Fruit fly (Drosophila melanogaster) whole organism, prepupa: ENCODE results near the gene emc.

Source experiments
- CG10669 ChIP-seq: fragments of 200-800 bp; sonication (Bioruptor generic); optimal IDR thresholded peaks from 3 replicates; lab custom pipeline; 2018; ENCODE audit warnings: missing biosample characterization, mild to moderate bottlenecking, missing genetic modification characterization, moderate library complexity
- CG11294 ChIP-seq: fragments of 200-800 bp; sonication (Bioruptor generic); IDR thresholded peaks from 2 replicates; pipeline ENCODE4 v1.3.6; 2022; ENCODE audit warnings: missing biosample characterization, missing genetic modification characterization
- CG11762 ChIP-seq: fragments of 200-800 bp; sonication (Bioruptor generic); optimal IDR thresholded peaks from 3 replicates; lab custom pipeline; 2016; ENCODE audit warnings: missing biosample characterization, missing genetic modification characterization; ENCODE audit not compliant: insufficient read depth
- CG11902 ChIP-seq: fragments of 200-800 bp; sonication (Bioruptor generic); optimal IDR thresholded peaks from 3 replicates; lab custom pipeline; 2016; ENCODE audit warnings: missing biosample characterization, missing genetic modification characterization
- CG15336 ChIP-seq: fragments of 200-800 bp; sonication (Bioruptor generic); IDR thresholded peaks from 2 replicates; pipeline ENCODE4 v1.3.6; 2022; ENCODE audit warnings: missing biosample characterization, missing genetic modification characterization
- CG1621 ChIP-seq: fragments of 200-800 bp; sonication (Bioruptor generic); optimal IDR thresholded peaks from 3 replicates; lab custom pipeline; 2018; ENCODE audit warnings: missing biosample characterization, mild to moderate bottlenecking, missing genetic modification characterization
- CG16779 ChIP-seq: fragments of 200-800 bp; sonication (Bioruptor generic); optimal IDR thresholded peaks from 3 replicates; lab custom pipeline; 2017; ENCODE audit warnings: missing biosample characterization, mild to moderate bottlenecking, missing genetic modification characterization
- CG3032 ChIP-seq: fragments of 200-800 bp; optimal IDR thresholded peaks from 2 replicates; lab custom pipeline; 2019; ENCODE audit warnings: missing biosample characterization, mild to moderate bottlenecking, missing genetic modification characterization, moderate library complexity
- CG31627 ChIP-seq: fragments of 200-800 bp; sonication (Bioruptor generic); optimal IDR thresholded peaks from 3 replicates; lab custom pipeline; 2016; ENCODE audit warnings: missing biosample characterization, missing genetic modification characterization
- CG32006 ChIP-seq: fragments of 200-800 bp; sonication (Bioruptor generic); optimal IDR thresholded peaks from 3 replicates; lab custom pipeline; 2017; ENCODE audit warnings: missing biosample characterization, mild to moderate bottlenecking, missing genetic modification characterization
- CG34406 ChIP-seq: fragments of 200-800 bp; sonication (Bioruptor generic); optimal IDR thresholded peaks from 3 replicates; lab custom pipeline; 2016; ENCODE audit warnings: missing biosample characterization, missing genetic modification characterization
- CG3919 ChIP-seq: fragments of 200-800 bp; sonication (Bioruptor generic); optimal IDR thresholded peaks from 3 replicates; lab custom pipeline; 2016; ENCODE audit warnings: missing biosample characterization, missing genetic modification characterization
- CG4318 ChIP-seq: fragments of 200-800 bp; sonication (Bioruptor generic); optimal IDR thresholded peaks from 3 replicates; lab custom pipeline; 2017; ENCODE audit warnings: missing biosample characterization, mild to moderate bottlenecking, missing genetic modification characterization
- CG6276 ChIP-seq: fragments of 200-800 bp; sonication (Bioruptor generic); optimal IDR thresholded peaks from 2 replicates; lab custom pipeline; 2017; ENCODE audit warnings: missing biosample characterization, mild to moderate bottlenecking, missing genetic modification characterization
- CG6792 ChIP-seq: fragments of 200-800 bp; sonication (Bioruptor generic); optimal IDR thresholded peaks from 3 replicates; lab custom pipeline; 2016; ENCODE audit warnings: missing biosample characterization, missing genetic modification characterization
- CG6808 ChIP-seq: fragments of 200-800 bp; sonication (Bioruptor generic); optimal IDR thresholded peaks from 3 replicates; lab custom pipeline; 2017; ENCODE audit warnings: missing biosample characterization, missing genetic modification characterization, mild to moderate bottlenecking, moderate library complexity, missing genetic modification reagents
- CG6854 ChIP-seq: fragments of 200-800 bp; sonication (Bioruptor generic); optimal IDR thresholded peaks from 2 replicates; lab custom pipeline; 2017; ENCODE audit warnings: missing biosample characterization, mild to moderate bottlenecking, missing genetic modification characterization
- CG8119 ChIP-seq: fragments of 200-800 bp; sonication (Bioruptor generic); IDR thresholded peaks from 3 replicates; pipeline ENCODE4 v1.3.6; 2022; ENCODE audit warnings: missing biosample characterization, missing genetic modification characterization
- CG8632 ChIP-seq: fragments of 200-800 bp; sonication (Bioruptor generic); optimal IDR thresholded peaks from 3 replicates; lab custom pipeline; 2016; ENCODE audit warnings: missing biosample characterization, missing genetic modification characterization
- CG9139 ChIP-seq: fragments of 200-800 bp; sonication (Bioruptor generic); optimal IDR thresholded peaks from 3 replicates; lab custom pipeline; 2017; ENCODE audit warnings: missing biosample characterization, mild to moderate bottlenecking, missing genetic modification characterization
- Eip75B ChIP-seq: fragments of 200-800 bp; sonication (Bioruptor generic); optimal IDR thresholded peaks from 3 replicates; lab custom pipeline; 2016; ENCODE audit warnings: missing biosample characterization, missing genetic modification characterization
- Eip78C ChIP-seq: fragments of 200-800 bp; sonication (Bioruptor generic); peaks from one replicate; lab custom pipeline; 2016; ENCODE audit warnings: missing biosample characterization, missing genetic modification characterization
- Ets21C ChIP-seq: fragments of 200-800 bp; sonication (Bioruptor generic); optimal IDR thresholded peaks from 3 replicates; lab custom pipeline; 2016; ENCODE audit warnings: missing biosample characterization, missing genetic modification characterization
- Gug ChIP-seq: fragments of 200-800 bp; sonication (Bioruptor generic); IDR thresholded peaks from 2 replicates; pipeline ENCODE4 v1.3.6; 2022; ENCODE audit warnings: missing biosample characterization, missing genetic modification characterization
- Hr38 ChIP-seq: sonication (Bioruptor generic); optimal IDR thresholded peaks from 2 replicates; lab custom pipeline; 2016; ENCODE audit warnings: missing biosample characterization, missing genetic modification characterization
- Hr39 ChIP-seq: fragments of 200-800 bp; sonication (Bioruptor generic); optimal IDR thresholded peaks from 2 replicates; lab custom pipeline; 2016; ENCODE audit warnings: missing biosample characterization, missing genetic modification characterization
- Lpt ChIP-seq: fragments of 200-800 bp; sonication (Bioruptor generic); optimal IDR thresholded peaks from 3 replicates; lab custom pipeline; 2016; ENCODE audit warnings: missing biosample characterization, missing genetic modification characterization
- Met ChIP-seq: fragments of 200-800 bp; sonication (Bioruptor generic); optimal IDR thresholded peaks from 3 replicates; lab custom pipeline; 2016; ENCODE audit warnings: missing biosample characterization, missing genetic modification characterization
- Sox102F ChIP-seq: fragments of 200-800 bp; sonication (Bioruptor generic); optimal IDR thresholded peaks from 2 replicates; lab custom pipeline; 2016; ENCODE audit warnings: missing biosample characterization, mild to moderate bottlenecking, missing genetic modification characterization
- Sox14 ChIP-seq: fragments of 200-800 bp; sonication (Bioruptor generic); optimal IDR thresholded peaks from 3 replicates; lab custom pipeline; 2016; ENCODE audit warnings: missing biosample characterization, missing genetic modification characterization
- Sox15 ChIP-seq: fragments of 200-800 bp; sonication (Bioruptor generic); optimal IDR thresholded peaks from 3 replicates; lab custom pipeline; 2016; ENCODE audit warnings: missing biosample characterization, missing genetic modification characterization
- achi ChIP-seq: fragments of 200-800 bp; sonication (Bioruptor generic); optimal IDR thresholded peaks from 3 replicates; lab custom pipeline; 2016; ENCODE audit warnings: missing biosample characterization, missing genetic modification characterization
- acj6 ChIP-seq: fragments of 200-800 bp; sonication (Bioruptor generic); optimal IDR thresholded peaks from 3 replicates; lab custom pipeline; 2016; ENCODE audit warnings: missing biosample characterization, missing genetic modification characterization
- dsx ChIP-seq: fragments of 200-800 bp; optimal IDR thresholded peaks from 3 replicates; lab custom pipeline; 2019; ENCODE audit warnings: missing biosample characterization, mild to moderate bottlenecking, missing genetic modification characterization, moderate library complexity; ENCODE audit not compliant: poor library complexity, severe bottlenecking
- eg ChIP-seq: fragments of 200-800 bp; sonication (Bioruptor generic); IDR thresholded peaks from 3 replicates; pipeline ENCODE4 v1.3.6; 2022; ENCODE audit warnings: missing biosample characterization, missing genetic modification characterization
- fd59A ChIP-seq: fragments of 200-800 bp; sonication (Bioruptor generic); optimal IDR thresholded peaks from 2 replicates; lab custom pipeline; 2017; ENCODE audit warnings: missing biosample characterization, mild to moderate bottlenecking, missing genetic modification characterization, missing genetic modification reagents
- fd85E ChIP-seq: fragments of 200-800 bp; sonication (Bioruptor generic); optimal IDR thresholded peaks from 3 replicates; lab custom pipeline; 2016; ENCODE audit warnings: missing biosample characterization, missing genetic modification characterization
- fkh ChIP-seq: fragments of 200-800 bp; sonication (Bioruptor generic); optimal IDR thresholded peaks from 3 replicates; lab custom pipeline; 2017; ENCODE audit warnings: missing biosample characterization, mild to moderate bottlenecking, missing genetic modification characterization, moderate library complexity
- lz ChIP-seq: fragments of 200-800 bp; sonication (Bioruptor generic); optimal IDR thresholded peaks from 3 replicates; lab custom pipeline; 2016; ENCODE audit warnings: missing biosample characterization, missing genetic modification characterization
- net ChIP-seq: fragments of 200-800 bp; sonication (Bioruptor generic); optimal IDR thresholded peaks from 3 replicates; lab custom pipeline; 2016; ENCODE audit warnings: missing biosample characterization, missing genetic modification characterization
- pdm3 ChIP-seq: fragments of 200-800 bp; sonication (Bioruptor generic); optimal IDR thresholded peaks from 3 replicates; lab custom pipeline; 2016; ENCODE audit warnings: missing biosample characterization, missing genetic modification characterization
- salr ChIP-seq, 2 experiments: fragments of 200-800 bp; sonication (Bioruptor generic); optimal IDR thresholded peaks; 3 replicates each; lab custom pipeline; 2016 to 2018; ENCODE audit warnings: missing biosample characterization in 2 of 2, missing genetic modification characterization in 2 of 2, mild to moderate bottlenecking in 1 of 2
- spab ChIP-seq: fragments of 200-800 bp; sonication (Bioruptor generic); optimal IDR thresholded peaks from 2 replicates; lab custom pipeline; 2017; ENCODE audit warnings: missing biosample characterization, mild to moderate bottlenecking, missing genetic modification characterization, missing genetic modification reagents
- ss ChIP-seq, 2 experiments: fragments of 200-800 bp; sonication (Bioruptor generic); optimal IDR thresholded peaks; 2 replicates in 1 of 2; 3 replicates in 1 of 2; lab custom pipeline; 2017 to 2018; ENCODE audit warnings: mild to moderate bottlenecking in 2 of 2, missing biosample characterization in 2 of 2, missing genetic modification characterization in 2 of 2, moderate library complexity in 1 of 2
- svp ChIP-seq: fragments of 200-800 bp; sonication (Bioruptor generic); peaks from one replicate; lab custom pipeline; 2016; ENCODE audit warnings: missing biosample characterization, missing genetic modification characterization
- topi ChIP-seq: fragments of 200-800 bp; sonication (Bioruptor generic); optimal IDR thresholded peaks from 3 replicates; lab custom pipeline; 2016; ENCODE audit warnings: missing biosample characterization, missing genetic modification characterization
- vri ChIP-seq: fragments of 200-800 bp; sonication (Bioruptor generic); optimal IDR thresholded peaks from 3 replicates; lab custom pipeline; 2016; ENCODE audit warnings: missing biosample characterization, mild to moderate bottlenecking, missing genetic modification characterization

Gene emc

DNA sequence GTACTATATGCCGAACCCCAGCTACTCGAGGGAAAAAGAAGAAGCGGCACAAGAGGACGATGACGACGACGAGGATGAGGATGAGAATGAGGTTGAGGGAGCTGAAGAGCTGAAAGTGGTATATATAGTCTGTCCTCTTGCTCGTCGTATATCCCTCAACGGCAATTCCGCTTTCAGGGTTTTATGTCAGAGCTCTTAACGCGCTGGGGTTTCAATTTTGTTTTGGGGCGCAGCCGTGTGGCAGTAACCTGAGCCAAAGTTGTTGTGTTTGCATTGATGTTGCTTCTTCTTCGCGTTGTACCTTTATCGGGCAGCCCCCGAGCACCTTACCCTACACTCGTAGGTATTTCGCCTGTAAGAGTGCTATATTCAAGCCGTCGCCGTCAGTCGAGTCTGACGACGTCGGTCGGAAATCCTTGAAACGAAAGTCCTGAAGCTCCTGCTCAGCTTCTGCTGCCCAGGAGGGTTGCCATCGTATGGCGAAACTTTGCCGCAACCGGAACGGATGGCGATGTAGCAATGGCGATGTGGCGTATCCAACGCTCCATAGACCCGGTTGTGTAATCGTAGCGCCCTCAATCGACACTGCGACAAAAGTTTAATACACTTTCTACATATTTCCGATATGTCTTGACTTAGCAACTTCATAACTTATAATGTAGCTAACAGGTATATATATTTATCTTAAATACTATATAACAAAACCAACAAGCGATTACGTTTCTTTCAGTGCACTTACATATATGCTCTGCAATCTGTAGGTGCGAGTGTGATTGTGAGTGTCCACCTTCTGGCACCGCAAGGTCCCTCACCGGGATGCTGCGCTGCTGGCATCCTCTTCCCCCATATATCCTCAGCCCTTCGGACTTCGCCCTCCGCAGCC, 44.3 kb upstream of the emc start (continued):
- TF ChIP-seq CG8119 (peak; percentile 48; the same call in 2 of the 3 replicates), achi (peak; percentile 47), CG4318 (GFP tag; lab: Kevin White, UChicago) (no peak), Sox14 (GFP tag; lab: Kevin White, UChicago) (no peak), fd59A (GFP tag; lab: Kevin White, UChicago) (peak; percentile 19), fd85E (GFP tag; lab: Kevin White, UChicago) (no peak), CG10669 (peak; percentile 52), Sox15 (GFP tag; lab: Kevin White, UChicago) (no peak), lz (peak; percentile 19), CG11294 (GFP tag; lab: Robert Waterston, UW) (peak; percentile 40; the same call in 1 of the 2 replicates), CG6854 (GFP tag; lab: Kevin White, UChicago) (no peak), CG6792 (peak; percentile 32), CG32006 (GFP tag; lab: Kevin White, UChicago) (peak; percentile 50), pdm3 (GFP tag; lab: Kevin White, UChicago) (peak; percentile 30), svp (peak; percentile 77), CG8632 (GFP tag; lab: Kevin White, UChicago) (peak; percentile 33), CG3032 (tag; lab: Kevin White, UChicago) (peak; percentile 53), Sox102F (GFP tag; lab: Kevin White, UChicago) (no peak), eg (GFP tag; lab: Robert Waterston, UW) (peak; percentile 70; the same call in 2 of the 3 replicates), CG34406 (peak; percentile 48), Hr39 (peak; percentile 4), Ets21C (GFP tag; lab: Kevin White, UChicago) (no peak), CG11902 (GFP tag; lab: Kevin White, UChicago) (no peak), CG1621 (peak; percentile 34), vri (GFP tag; lab: Kevin White, UChicago) (no peak), CG6276 (GFP tag; lab: Kevin White, UChicago) (peak; percentile 3), CG31627 (peak; percentile 1), acj6 (GFP tag; lab: Kevin White, UChicago) (peak; percentile 33), dsx (GFP tag; lab: Kevin White, UChicago) (peak; percentile 38), Met (GFP tag; lab: Kevin White, UChicago) (peak; percentile 25), CG16779 (tag; lab: Kevin White, UChicago) (no peak), CG9139 (GFP tag; lab: Kevin White, UChicago) (no peak), spab (peak; percentile 44)
- TF ChIP-seq, all 60 proteins: peak for 41

DNA sequence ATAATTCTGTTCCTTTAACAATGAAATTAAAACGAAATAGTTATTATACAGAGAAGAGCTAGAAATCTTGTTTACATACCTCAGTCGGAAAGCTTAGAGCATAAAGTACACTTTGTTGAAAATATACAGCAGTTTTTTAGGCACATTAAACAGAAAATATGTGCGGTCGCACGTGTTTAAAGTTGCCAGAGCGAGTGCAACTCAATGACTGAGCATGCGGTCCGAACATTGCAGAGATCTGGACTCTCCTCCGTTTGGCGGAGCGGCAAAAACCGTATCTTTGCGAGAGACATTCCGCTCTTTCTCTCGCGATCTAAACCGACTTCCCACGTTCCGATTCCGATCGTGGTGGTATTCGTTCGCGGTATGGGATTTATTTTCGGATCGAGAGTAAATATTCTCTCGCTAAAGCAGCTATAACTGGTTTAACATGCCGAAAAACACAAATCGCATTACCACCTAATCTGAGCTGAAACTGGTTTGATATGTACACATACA, 41.2 kb upstream of the emc start, which contains the start of gene CG13895:
TSS of gene CG13895 (minus strand) at position 214 of the 498 bp plus-strand sequence.
- TF ChIP-seq salr (GFP tag; optimal IDR thresholded peaks at IDR 0.05; lab: Kevin White, UChicago) (no peak), Hr38 (GFP tag; lab: Kevin White, UChicago) (no peak), topi (GFP tag; lab: Kevin White, UChicago) (no peak), CG11762 (GFP tag; lab: Kevin White, UChicago) (no peak), vri (GFP tag; lab: Kevin White, UChicago) (no peak), CG3919 (GFP tag; lab: Kevin White, UChicago) (no peak), CG11902 (GFP tag; lab: Kevin White, UChicago) (no peak), CG10669 (no peak), CG15336 (GFP tag; lab: Robert Waterston, UW) (no peak), CG6808 (GFP tag; lab: Kevin White, UChicago) (peak; percentile 45), Lpt (GFP tag; lab: Kevin White, UChicago) (no peak), net (no peak), ss (GFP tag; optimal IDR thresholded peaks at IDR 0.05; lab: Kevin White, UChicago) (peak; percentile 21 to 26), CG8632 (GFP tag; lab: Kevin White, UChicago) (no peak), Met (GFP tag; lab: Kevin White, UChicago) (peak; percentile 19), Eip75B (GFP tag; lab: Kevin White, UChicago) (no peak), fkh (peak; percentile 39), lz (no peak), Sox14 (GFP tag; lab: Kevin White, UChicago) (no peak), eg (GFP tag; lab: Robert Waterston, UW) (peak; percentile 42; the same call in 1 of the 3 replicates), Gug (GFP tag; lab: Robert Waterston, UW) (no peak), CG34406 (no peak), pdm3 (GFP tag; lab: Kevin White, UChicago) (no peak), acj6 (GFP tag; lab: Kevin White, UChicago) (no peak), Eip78C (GFP tag; lab: Kevin White, UChicago) (peak; percentile 70), CG6854 (GFP tag; lab: Kevin White, UChicago) (peak; percentile 37), Sox102F (GFP tag; lab: Kevin White, UChicago) (no peak), CG11294 (GFP tag; lab: Robert Waterston, UW) (no peak)
